Worm (Caenorhabditis elegans) whole organism, young adult: ENCODE data around the gene ins-13.
"Not testable (repeated sequence)": the region's sequence is repeated elsewhere in the genome, so short reads cannot be mapped to it uniquely, and the experiment has no call there.

ENCODE experiments used
- B0035.1 ChIP-seq: sonication (generic microtip); optimal IDR thresholded peaks from 2 replicates; lab custom pipeline; 2016; ENCODE audit warnings: missing genetic modification characterization, mild to moderate bottlenecking, missing compliant biosample characterization, missing genotype, missing genetic modification reagents
- B0336.3 ChIP-seq: fragments of 200-800 bp; sonication (Bioruptor generic); IDR thresholded peaks from 2 replicates; pipeline ENCODE4 v1.3.6; 2022; ENCODE audit warnings: missing genetic modification characterization, missing compliant biosample characterization
- F22D6.2 ChIP-seq: sonication (generic microtip); optimal IDR thresholded peaks from 2 replicates; lab custom pipeline; 2016; ENCODE audit warnings: mild to moderate bottlenecking, missing genetic modification characterization, missing compliant biosample characterization
- F39B2.1 ChIP-seq: fragments of 200-800 bp; sonication (Bioruptor generic); IDR thresholded peaks from 2 replicates; pipeline ENCODE4 v1.3.6; 2022; ENCODE audit warnings: missing genetic modification reagents, missing genetic modification characterization, missing compliant biosample characterization
- F49E8.2 ChIP-seq: sonication (generic microtip); optimal IDR thresholded peaks from 3 replicates; lab custom pipeline; 2017; ENCODE audit warnings: missing genetic modification characterization, mild to moderate bottlenecking, missing compliant biosample characterization, antibody characterized with exemption, moderate library complexity; ENCODE audit not compliant: insufficient read depth
- F57A8.1 ChIP-seq: fragments of 200-800 bp; sonication (Bioruptor generic); optimal IDR thresholded peaks from 2 replicates; lab custom pipeline; 2018; ENCODE audit warnings: mild to moderate bottlenecking, missing genetic modification characterization, moderate library complexity, missing compliant biosample characterization
- T26A5.8 ChIP-seq: sonication (generic microtip); optimal IDR thresholded peaks from 2 replicates; lab custom pipeline; 2016; ENCODE audit warnings: missing genetic modification characterization, missing compliant biosample characterization
- Y53G8AR.9 ChIP-seq: fragments of 200-800 bp; sonication (Bioruptor generic); conservative IDR thresholded peaks from 2 replicates; pipeline ENCODE4 v1.3.6; 2022; ENCODE audit warnings: missing genetic modification reagents, missing genetic modification characterization, missing compliant biosample characterization
- Y79H2A.3 ChIP-seq: fragments of 200-800 bp; sonication (Bioruptor generic); conservative IDR thresholded peaks from 2 replicates; pipeline ENCODE4 v1.3.6; 2022; ENCODE audit warnings: missing genetic modification reagents, missing genetic modification characterization, missing compliant biosample characterization
- akir-1 ChIP-seq: fragments of 200-800 bp; sonication (Bioruptor generic); optimal IDR thresholded peaks from 2 replicates; lab custom pipeline; 2018; ENCODE audit warnings: mild to moderate bottlenecking, missing genetic modification characterization, moderate library complexity, missing compliant biosample characterization
- ama-1 ChIP-seq, 3 experiments: fragments of 150-350 bp in 1 of 3; sonication (generic microtip) in 2 of 3; optimal IDR thresholded peaks; 2 replicates each; lab custom pipeline; 2014 to 2018; ENCODE audit warnings: missing biosample characterization in 2 of 3, missing genetic modification characterization in 2 of 3, missing genetic modification reagents in 2 of 3
- aptf-3 ChIP-seq: fragments of 200-800 bp; sonication (Bioruptor generic); IDR thresholded peaks from 2 replicates; pipeline ENCODE4 v1.3.6; 2022; ENCODE audit warnings: missing genetic modification characterization, missing compliant biosample characterization
- atf-7 ChIP-seq: sonication (generic microtip); optimal IDR thresholded peaks from 2 replicates; lab custom pipeline; 2017; ENCODE audit warnings: mild to moderate bottlenecking, missing genetic modification characterization, missing compliant biosample characterization
- athp-1 ChIP-seq: sonication (generic microtip); optimal IDR thresholded peaks from 2 replicates; lab custom pipeline; 2017; ENCODE audit warnings: mild to moderate bottlenecking, missing genetic modification characterization, missing compliant biosample characterization
- ccch-3 ChIP-seq: fragments of 200-800 bp; sonication (Bioruptor generic); optimal IDR thresholded peaks from 2 replicates; lab custom pipeline; 2018; ENCODE audit warnings: mild to moderate bottlenecking, missing genetic modification characterization, missing compliant biosample characterization
- ceh-27 ChIP-seq: fragments of 200-800 bp; sonication (Bioruptor generic); optimal IDR thresholded peaks from 2 replicates; lab custom pipeline; 2018; ENCODE audit warnings: mild to moderate bottlenecking, missing genetic modification characterization, moderate library complexity, missing compliant biosample characterization
- dpl-1 ChIP-seq: fragments of 150-350 bp; optimal IDR thresholded peaks from 2 replicates; lab custom pipeline; 2014; ENCODE audit warnings: missing biosample characterization, missing genetic modification reagents, missing genetic modification characterization
- efl-1 ChIP-seq: fragments of 150-350 bp; optimal IDR thresholded peaks from 2 replicates; lab custom pipeline; 2014; ENCODE audit warnings: missing biosample characterization, missing genetic modification reagents, missing genetic modification characterization
- egrh-3 ChIP-seq: fragments of 200-800 bp; sonication (Bioruptor generic); IDR thresholded peaks from 2 replicates; pipeline ENCODE4 v1.3.6; 2022; ENCODE audit warnings: missing genetic modification reagents, missing genetic modification characterization, missing compliant biosample characterization
- fkh-3 ChIP-seq: sonication (generic microtip); optimal IDR thresholded peaks from 2 replicates; lab custom pipeline; 2016; ENCODE audit warnings: mild to moderate bottlenecking, missing genetic modification characterization, missing compliant biosample characterization
- him-1 ChIP-seq: sonication (generic microtip); optimal IDR thresholded peaks from 2 replicates; lab custom pipeline; 2016; ENCODE audit warnings: missing genotype, missing genetic modification reagents, missing genetic modification characterization, missing compliant biosample characterization
- hmg-1.2 ChIP-seq: fragments of 200-800 bp; sonication (Bioruptor generic); IDR thresholded peaks from 2 replicates; pipeline ENCODE4 v1.3.6; 2022; ENCODE audit warnings: missing genetic modification reagents, missing genetic modification characterization, missing compliant biosample characterization
- hsf-1 ChIP-seq: fragments of 200-800 bp; sonication (Bioruptor generic); IDR thresholded peaks from 2 replicates; pipeline ENCODE4 v1.3.6; 2022; ENCODE audit warnings: missing genetic modification reagents, missing genetic modification characterization, missing compliant biosample characterization
- lag-1 ChIP-seq: fragments of 200-800 bp; sonication (Bioruptor generic); IDR thresholded peaks from 2 replicates; pipeline ENCODE4 v1.3.6; 2022; ENCODE audit warnings: missing genetic modification reagents, missing genetic modification characterization, missing compliant biosample characterization
- let-526 ChIP-seq: fragments of 200-800 bp; sonication (Bioruptor generic); IDR thresholded peaks from 2 replicates; pipeline ENCODE4 v1.3.6; 2022; ENCODE audit warnings: missing genetic modification reagents, missing genetic modification characterization, missing compliant biosample characterization
- lin-35 ChIP-seq, 3 experiments: fragments of 150-350 bp in 2 of 3; sonication (generic microtip) in 1 of 3; optimal IDR thresholded peaks; 2 replicates each; lab custom pipeline; 2014 to 2018; ENCODE audit warnings: missing biosample characterization in 3 of 3, missing genetic modification characterization in 3 of 3, missing genetic modification reagents in 3 of 3
- lsy-27 ChIP-seq: sonication (generic microtip); optimal IDR thresholded peaks from 2 replicates; lab custom pipeline; 2017; ENCODE audit warnings: missing genetic modification characterization, mild to moderate bottlenecking, missing compliant biosample characterization, antibody characterized with exemption, missing genotype, borderline replicate concordance; ENCODE audit not compliant: insufficient read depth
- madf-3 ChIP-seq: fragments of 200-800 bp; sonication (Bioruptor generic); IDR thresholded peaks from 2 replicates; pipeline ENCODE4 v1.3.6; 2022; ENCODE audit warnings: missing genetic modification reagents, missing genetic modification characterization, missing compliant biosample characterization
- madf-8 ChIP-seq: fragments of 200-800 bp; sonication (Bioruptor generic); conservative IDR thresholded peaks from 2 replicates; pipeline ENCODE4 v1.3.6; 2022; ENCODE audit warnings: missing genetic modification reagents, missing genetic modification characterization, missing compliant biosample characterization
- nfya-1 ChIP-seq: sonication (generic microtip); optimal IDR thresholded peaks from 2 replicates; lab custom pipeline; 2017; ENCODE audit warnings: antibody characterized with exemption, missing compliant biosample characterization, missing genetic modification characterization, borderline replicate concordance; ENCODE audit not compliant: insufficient read depth
- nfya-2 ChIP-seq: fragments of 200-800 bp; sonication (Bioruptor generic); IDR thresholded peaks from 2 replicates; pipeline ENCODE4 v1.3.6; 2022; ENCODE audit warnings: missing genetic modification reagents, missing genetic modification characterization, missing compliant biosample characterization
- nhr-179 ChIP-seq: sonication (generic microtip); optimal IDR thresholded peaks from 2 replicates; lab custom pipeline; 2016; ENCODE audit warnings: mild to moderate bottlenecking, missing genetic modification characterization, missing compliant biosample characterization
- nhr-80 ChIP-seq: sonication (generic microtip); optimal IDR thresholded peaks from 2 replicates; lab custom pipeline; 2016; ENCODE audit warnings: missing genetic modification characterization, missing compliant biosample characterization
- pha-4 ChIP-seq: fragments of 150-350 bp; sonication (generic microtip); optimal IDR thresholded peaks from 2 replicates; lab custom pipeline; 2014; ENCODE audit warnings: missing biosample characterization, missing genetic modification reagents, missing genetic modification characterization
- rec-8 ChIP-seq, 2 experiments: sonication (generic microtip); optimal IDR thresholded peaks; 2 replicates each; lab custom pipeline; 2016; ENCODE audit warnings: mild to moderate bottlenecking in 2 of 2, missing genetic modification characterization in 2 of 2, missing genetic modification reagents in 2 of 2, missing genotype in 2 of 2, missing biosample characterization in 1 of 2, missing compliant biosample characterization in 1 of 2, moderate library complexity in 1 of 2
- snpc-1.3 ChIP-seq: sonication (generic microtip); optimal IDR thresholded peaks from 2 replicates; lab custom pipeline; 2017; ENCODE audit warnings: missing genetic modification characterization, mild to moderate bottlenecking, missing compliant biosample characterization, antibody characterized with exemption, moderate library complexity, missing genotype, missing genetic modification reagents; ENCODE audit not compliant: insufficient read depth
- sptf-2 ChIP-seq: fragments of 200-800 bp; sonication (Bioruptor generic); optimal IDR thresholded peaks from 2 replicates; lab custom pipeline; 2018; ENCODE audit warnings: mild to moderate bottlenecking, missing genetic modification characterization, missing compliant biosample characterization
- tbp1 ChIP-seq: fragments of 200-800 bp; sonication (Bioruptor generic); optimal IDR thresholded peaks from 2 replicates; lab custom pipeline; 2018; ENCODE audit warnings: mild to moderate bottlenecking, missing genetic modification characterization, missing compliant biosample characterization
- tbx-9 ChIP-seq: sonication (generic microtip); optimal IDR thresholded peaks from 2 replicates; lab custom pipeline; 2016; ENCODE audit warnings: borderline replicate concordance, missing genetic modification characterization, inconsistent platforms, missing compliant biosample characterization
- tlf-1 ChIP-seq: fragments of 200-800 bp; sonication (Bioruptor generic); optimal IDR thresholded peaks from 2 replicates; lab custom pipeline; 2018; ENCODE audit warnings: mild to moderate bottlenecking, missing genetic modification characterization, missing compliant biosample characterization
- zim-3 ChIP-seq: sonication (generic microtip); optimal IDR thresholded peaks from 2 replicates; lab custom pipeline; 2017; ENCODE audit warnings: mild to moderate bottlenecking, missing genetic modification characterization, moderate library complexity, missing compliant biosample characterization
- ztf-22 ChIP-seq: fragments of 200-800 bp; sonication (Bioruptor generic); optimal IDR thresholded peaks from 2 replicates; lab custom pipeline; 2018; ENCODE audit warnings: mild to moderate bottlenecking, missing genetic modification characterization, moderate library complexity, missing compliant biosample characterization
- ztf-3 ChIP-seq: fragments of 200-800 bp; sonication (Bioruptor generic); optimal IDR thresholded peaks from 2 replicates; lab custom pipeline; 2018; ENCODE audit warnings: mild to moderate bottlenecking, missing genetic modification characterization, missing compliant biosample characterization

Gene ins-13

DNA sequence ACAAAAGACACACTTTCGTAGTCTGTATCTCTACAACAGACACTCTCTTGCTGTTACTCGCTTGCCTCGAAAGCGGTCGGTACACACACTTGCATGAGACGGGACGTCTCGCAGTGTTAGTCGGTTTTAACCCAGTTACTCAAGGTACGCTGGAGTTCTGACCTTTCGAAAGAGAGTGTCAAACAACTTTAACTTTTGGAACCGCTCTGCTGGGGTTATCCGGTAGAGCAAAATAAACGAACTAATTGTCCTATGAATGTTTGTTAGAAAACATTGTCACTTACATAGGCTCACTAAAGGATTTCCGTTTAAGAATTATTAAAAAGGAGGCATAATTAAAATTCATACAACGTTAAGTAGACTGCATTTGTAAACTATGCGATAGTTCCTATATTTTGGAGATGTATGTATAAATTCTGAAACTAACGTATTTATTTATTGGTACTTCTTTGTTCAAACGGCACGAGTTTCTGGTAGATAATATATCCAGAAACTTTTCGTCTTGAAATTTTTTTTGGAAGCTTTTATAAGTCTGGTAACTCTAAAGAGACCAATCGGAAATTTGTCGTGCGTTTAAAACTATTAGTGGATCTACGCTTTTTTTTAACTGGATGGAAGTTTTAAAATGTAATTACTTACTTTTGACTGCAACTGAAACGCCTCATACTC, 1.1 kb downstream of the ins-13 start (continued):
- TF ChIP-seq athp-1 (tag; lab: Kevin White, UChicago) (peak; percentile 94), hsf-1 (peak; percentile 67), egrh-3 (GFP tag; lab: Robert Waterston, UW) (peak; percentile 59; the same call in 1 of the 2 replicates), F39B2.1 (GFP tag; lab: Robert Waterston, UW) (peak; percentile 8; the same call in 1 of the 2 replicates), ama-1 (optimal IDR thresholded peaks at IDR 0.05; lab: Kevin White, UChicago) (peak; percentile 100), ama-1 (GFP tag; optimal IDR thresholded peaks at IDR 0.05; lab: Kevin White, UChicago) (peak; percentile 85 to 93), dpl-1 (GFP tag; lab: Kevin White, UChicago) (peak; percentile 53), hmg-1.2 (GFP tag; lab: Robert Waterston, UW) (peak; percentile 90), ztf-3 (GFP tag; lab: Kevin White, UChicago) (peak; percentile 97), F22D6.2 (tag; lab: Kevin White, UChicago) (peak; percentile 84), pha-4 (peak; percentile 95), let-526 (GFP tag; lab: Robert Waterston, UW) (peak; percentile 94), Y53G8AR.9 (GFP tag; lab: Robert Waterston, UW) (peak; percentile 95), ztf-22 (GFP tag; lab: Kevin White, UChicago) (peak; percentile 86), B0336.3 (GFP tag; lab: Robert Waterston, UW) (peak; percentile 98), F49E8.2 (peak; percentile 59), B0035.1 (tag; lab: Kevin White, UChicago) (peak; percentile 94), fkh-3 (tag; lab: Kevin White, UChicago) (peak; percentile 82)
- TF ChIP-seq, all 124 proteins: peak for 115

- TF ChIP-seq tlf-1 (GFP tag; lab: Kevin White, UChicago) (no peak), sptf-2 (no peak), madf-8 (GFP tag; lab: Robert Waterston, UW) (no peak), lag-1 (GFP tag; lab: Robert Waterston, UW) (no peak), nfya-2 (GFP tag; lab: Robert Waterston, UW) (no peak), ccch-3 (no peak), F57A8.1 (no peak), nhr-179 (no peak), efl-1 (no peak), aptf-3 (GFP tag; lab: Robert Waterston, UW) (no peak)
Observed at ce11 chrII:5541685-5542084, 3.0 kb downstream of the ins-13 start, which contains the start of gene C17C3.24. TSS of gene C17C3.24 (minus strand) at chrII:5541785.

DNA sequence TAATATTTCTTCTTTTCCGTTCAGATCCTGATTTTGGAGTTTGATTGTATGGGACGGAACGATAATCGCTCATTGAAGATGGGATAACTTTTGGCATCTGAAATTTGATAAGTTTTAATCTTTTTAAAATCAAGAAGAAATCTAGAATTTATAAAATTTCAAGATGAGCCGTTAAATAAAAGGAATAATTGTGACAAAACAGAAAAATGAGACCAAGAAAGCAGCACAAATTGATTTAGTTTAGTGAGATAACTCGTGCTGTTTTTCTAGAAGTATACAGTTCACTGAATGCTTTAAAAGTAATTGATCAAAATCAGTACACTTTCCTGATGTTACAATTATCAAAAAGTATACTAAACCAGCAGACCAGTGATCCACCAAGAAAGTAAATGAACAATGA, 4.6 kb downstream of the ins-13 start, which contains the start of gene hlh-27:
TSS of gene hlh-27 (minus strand) at position 101 of the 400 bp plus-strand sequence.
- not testable (repeated sequence) for TF ChIP-seq aptf-3 (GFP tag; lab: Robert Waterston, UW); zim-3 (tag; lab: Kevin White, UChicago); Y79H2A.3 (GFP tag; lab: Robert Waterston, UW)

DNA sequence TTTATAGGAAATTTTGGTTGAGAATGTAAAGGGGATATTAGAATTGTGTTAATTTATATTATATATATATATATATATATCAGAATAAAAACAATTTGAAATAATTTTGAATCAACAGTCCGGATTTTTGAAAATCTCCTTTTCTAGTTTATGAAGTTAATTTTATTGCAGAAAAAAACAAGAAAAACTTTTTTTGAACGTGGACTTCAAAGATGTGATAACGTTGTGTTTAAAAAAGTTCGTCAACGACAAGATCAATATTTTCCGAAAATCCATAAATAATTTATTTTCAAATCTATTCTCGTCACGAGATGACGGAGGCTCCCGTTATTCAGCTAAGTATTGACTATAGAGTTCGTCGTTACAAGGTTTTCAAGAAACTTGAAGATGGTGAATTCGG, 7.1 kb downstream of the ins-13 start, which contains the start of gene C17C3.11:
TSS of gene C17C3.11 (plus strand) at position 301 of the 400 bp plus-strand sequence.
- TF ChIP-seq tbx-9 (tag; lab: Kevin White, UChicago) (no peak), egrh-3 (GFP tag; lab: Robert Waterston, UW) (no peak), rec-8 (tag; optimal IDR thresholded peaks at IDR 0.05; lab: Kevin White, UChicago) (no peak), madf-3 (GFP tag; lab: Robert Waterston, UW) (no peak), akir-1 (GFP tag; lab: Kevin White, UChicago) (no peak), lsy-27 (no peak), snpc-1.3 (no peak), T26A5.8 (tag; lab: Kevin White, UChicago) (no peak), lin-35 (GFP tag; optimal IDR thresholded peaks at IDR 0.05; lab: Kevin White, UChicago) (no peak), ceh-27 (no peak), nfya-1 (tag; lab: Kevin White, UChicago) (no peak), nhr-80 (no peak), tbp1 (GFP tag; lab: Kevin White, UChicago) (no peak), atf-7 (tag; lab: Kevin White, UChicago) (no peak), him-1 (tag; lab: Kevin White, UChicago) (no peak)
